Worm (Caenorhabditis elegans): ENCODE data around the gene F02D10.3.

ce11 chrX:13477356-13477755 is 14.9 kb upstream of the F02D10.3 start, which contains the start of gene efn-3:
- no peak for TF ChIP-seq pqm-1 (tag; optimal IDR thresholded peaks at IDR 0.05)
- TF ChIP-seq fkh-10 (GFP tag; optimal IDR thresholded peaks at IDR 0.05): no peak
- no peak for TF ChIP-seq R02D3.7 (tag; optimal IDR thresholded peaks at IDR 0.05)
- no peak for TF ChIP-seq ceh-82 (tag; optimal IDR thresholded peaks at IDR 0.05)
- TF ChIP-seq unc-62 (GFP tag; optimal IDR thresholded peaks at IDR 0.05): no peak
